Worm (Caenorhabditis elegans): ENCODE data around the gene pir-2.

- TF ChIP-seq med-1 (GFP tag; optimal IDR thresholded peaks at IDR 0.05; ENCODE audit: insufficient read depth), result no peak
- TF ChIP-seq ref-1 (GFP tag; conservative IDR thresholded peaks at IDR 0.05), result no peak
- TF ChIP-seq tab-1 (GFP tag; IDR thresholded peaks at IDR 0.05), result no peak
- TF ChIP-seq cog-1 (tag; optimal IDR thresholded peaks at IDR 0.05), result peak; percentile 34
Observed at ce11 chrIII:9455980-9456658, 12.7 kb upstream of the pir-2 start, which contains the start of the genes rheb-1 and spk-1.
